Worm (Caenorhabditis elegans) whole organism, L4 larva: ENCODE measurements around the gene egl-38.
A peak's percentile ranks its signal among the peaks of the same experiment; 100 is the strongest.

Source experiments
- F10B5.3 ChIP-seq: sonication (generic microtip); optimal IDR thresholded peaks from 2 replicates; lab custom pipeline; 2016; ENCODE audit warnings: mild to moderate bottlenecking, missing genetic modification characterization, missing compliant biosample characterization
- ZK337.2 ChIP-seq: fragments of 200-800 bp; sonication (Bioruptor generic); IDR thresholded peaks from 2 replicates; pipeline ENCODE4 v1.3.6; 2022; ENCODE audit warnings: missing genetic modification reagents, missing genetic modification characterization, missing compliant biosample characterization
- aly-2 ChIP-seq: sonication (generic microtip); optimal IDR thresholded peaks from 2 replicates; lab custom pipeline; 2018; ENCODE audit warnings: missing biosample characterization, missing genetic modification characterization
- arid-1 ChIP-seq: fragments of 200-800 bp; sonication (Bioruptor generic); conservative IDR thresholded peaks from 2 replicates; pipeline ENCODE4 v1.3.6; 2022; ENCODE audit warnings: missing genetic modification reagents, missing genetic modification characterization, missing compliant biosample characterization
- ceh-20 ChIP-seq: fragments of 200-800 bp; sonication (Bioruptor generic); IDR thresholded peaks from 2 replicates; pipeline ENCODE4 v1.3.6; 2022; ENCODE audit warnings: missing genetic modification reagents, missing genetic modification characterization, missing compliant biosample characterization
- ceh-32 ChIP-seq: sonication (generic microtip); optimal IDR thresholded peaks from 2 replicates; lab custom pipeline; 2016; ENCODE audit warnings: mild to moderate bottlenecking, missing genetic modification characterization, missing compliant biosample characterization; ENCODE audit not compliant: poor library complexity
- ces-1 ChIP-seq: fragments of 150-350 bp; sonication (generic microtip); optimal IDR thresholded peaks from 4 replicates; lab custom pipeline; 2014; ENCODE audit warnings: missing biosample characterization, missing genetic modification reagents, missing genetic modification characterization
- ctbp-1 ChIP-seq: fragments of 200-800 bp; sonication (Bioruptor generic); IDR thresholded peaks from 2 replicates; pipeline ENCODE4 v1.3.6; 2022; ENCODE audit warnings: missing genetic modification reagents, missing genetic modification characterization, missing compliant biosample characterization
- daf-16 ChIP-seq, 3 experiments: sonication (generic microtip); optimal IDR thresholded peaks; 2 replicates each; lab custom pipeline; 2016 to 2017; ENCODE audit warnings: missing genetic modification characterization in 3 of 3, missing genetic modification reagents in 3 of 3, mild to moderate bottlenecking in 2 of 3, missing compliant biosample characterization in 2 of 3, missing biosample characterization in 1 of 3, moderate library complexity in 1 of 3
- duxl-1 ChIP-seq: sonication (generic microtip); optimal IDR thresholded peaks from 2 replicates; lab custom pipeline; 2016; ENCODE audit warnings: mild to moderate bottlenecking, missing genetic modification characterization, moderate library complexity, missing compliant biosample characterization; ENCODE audit not compliant: poor library complexity
- dve-1 ChIP-seq: sonication (generic microtip); optimal IDR thresholded peaks from 2 replicates; lab custom pipeline; 2017; ENCODE audit warnings: antibody characterized with exemption, mild to moderate bottlenecking, missing genetic modification characterization, missing compliant biosample characterization; ENCODE audit not compliant: insufficient read depth
- egl-43 ChIP-seq: fragments of 200-800 bp; sonication (Bioruptor generic); IDR thresholded peaks from 2 replicates; pipeline ENCODE4 v1.3.6; 2022; ENCODE audit warnings: missing genetic modification reagents, missing genetic modification characterization, missing compliant biosample characterization
- hlh-30 ChIP-seq: sonication (generic microtip); optimal IDR thresholded peaks from 2 replicates; lab custom pipeline; 2017; ENCODE audit warnings: antibody characterized with exemption, mild to moderate bottlenecking, missing genetic modification characterization, missing compliant biosample characterization; ENCODE audit not compliant: insufficient read depth
- lim-7 ChIP-seq: fragments of 200-800 bp; sonication (Bioruptor generic); IDR thresholded peaks from 2 replicates; pipeline ENCODE4 v1.3.6; 2022; ENCODE audit warnings: missing genetic modification characterization, missing compliant biosample characterization
- lin-1 ChIP-seq: fragments of 200-800 bp; sonication (Bioruptor generic); IDR thresholded peaks from 2 replicates; pipeline ENCODE4 v1.3.6; 2022; ENCODE audit warnings: missing genetic modification reagents, missing genetic modification characterization, missing compliant biosample characterization
- lin-38 ChIP-seq: fragments of 200-800 bp; sonication (Bioruptor generic); IDR thresholded peaks from 2 replicates; pipeline ENCODE4 v1.3.6; 2022; ENCODE audit warnings: missing genetic modification reagents, missing genetic modification characterization, missing compliant biosample characterization
- lin-39 ChIP-seq: fragments of 150-350 bp; optimal IDR thresholded peaks from 2 replicates; lab custom pipeline; 2014; ENCODE audit warnings: missing biosample characterization, missing genetic modification reagents, missing genetic modification characterization
- mes-2 ChIP-seq: sonication (generic microtip); optimal IDR thresholded peaks from 2 replicates; lab custom pipeline; 2016; ENCODE audit warnings: missing genotype, mild to moderate bottlenecking, missing genetic modification characterization, missing compliant biosample characterization; ENCODE audit not compliant: poor library complexity, severe bottlenecking
- mxl-3 ChIP-seq: fragments of 200-800 bp; sonication (Bioruptor generic); optimal IDR thresholded peaks from 2 replicates; lab custom pipeline; 2018; ENCODE audit warnings: mild to moderate bottlenecking, missing genetic modification characterization, missing compliant biosample characterization
- nhr-25 ChIP-seq: sonication (generic microtip); optimal IDR thresholded peaks from 2 replicates; lab custom pipeline; 2017; ENCODE audit warnings: missing genetic modification characterization, mild to moderate bottlenecking, missing compliant biosample characterization, antibody characterized with exemption, moderate library complexity, borderline replicate concordance; ENCODE audit not compliant: insufficient read depth
- nhr-42 ChIP-seq: fragments of 200-800 bp; sonication (Bioruptor generic); IDR thresholded peaks from 2 replicates; pipeline ENCODE4 v1.3.6; 2022; ENCODE audit warnings: missing genetic modification characterization, missing compliant biosample characterization
- nhr-48 ChIP-seq: sonication (generic microtip); optimal IDR thresholded peaks from 2 replicates; lab custom pipeline; 2016; ENCODE audit warnings: mild to moderate bottlenecking, missing genetic modification characterization, missing compliant biosample characterization
- nhr-76 ChIP-seq: fragments of 150-350 bp; optimal IDR thresholded peaks from 2 replicates; lab custom pipeline; 2014; ENCODE audit warnings: missing biosample characterization, missing genetic modification characterization
- nhr-77 ChIP-seq: fragments of 150-350 bp; optimal IDR thresholded peaks from 2 replicates; lab custom pipeline; 2014; ENCODE audit warnings: missing biosample characterization, missing genetic modification characterization
- php-3 ChIP-seq: fragments of 200-800 bp; sonication (Bioruptor generic); IDR thresholded peaks from 2 replicates; pipeline ENCODE4 v1.3.6; 2022; ENCODE audit warnings: missing genetic modification reagents, missing genetic modification characterization, missing compliant biosample characterization
- rbr-2 ChIP-seq: sonication (generic microtip); optimal IDR thresholded peaks from 2 replicates; lab custom pipeline; 2016; ENCODE audit warnings: missing genotype, missing genetic modification characterization, missing compliant biosample characterization
- saeg-2 ChIP-seq: fragments of 200-800 bp; sonication (Bioruptor generic); IDR thresholded peaks from 2 replicates; pipeline ENCODE4 v1.3.6; 2022; ENCODE audit warnings: missing genetic modification reagents, missing genetic modification characterization, missing compliant biosample characterization
- skn-1 ChIP-seq: fragments of 150-350 bp; optimal IDR thresholded peaks from 2 replicates; lab custom pipeline; 2014; ENCODE audit warnings: missing biosample characterization, missing genetic modification characterization
- spr-3 ChIP-seq: fragments of 200-800 bp; sonication (Bioruptor generic); optimal IDR thresholded peaks from 2 replicates; lab custom pipeline; 2018; ENCODE audit warnings: mild to moderate bottlenecking, missing genetic modification characterization, missing compliant biosample characterization
- unc-130 ChIP-seq: sonication (generic microtip); optimal IDR thresholded peaks from 2 replicates; lab custom pipeline; 2016; ENCODE audit warnings: missing genetic modification reagents, missing genetic modification characterization, missing compliant biosample characterization
- unc-39 ChIP-seq: sonication (generic microtip); optimal IDR thresholded peaks from 2 replicates; lab custom pipeline; 2017; ENCODE audit warnings: missing biosample characterization, missing genetic modification characterization
- unc-62 ChIP-seq, 3 experiments: fragments of 150-350 bp in 1 of 3; sonication (generic microtip); optimal IDR thresholded peaks in 2 of 3; peaks in 1 of 3; 1 replicate in 1 of 3; 2 replicates in 2 of 3; lab custom pipeline; 2014 to 2017; ENCODE audit warnings: missing biosample characterization in 3 of 3, missing genetic modification characterization in 3 of 3, missing genetic modification reagents in 3 of 3, missing genotype in 1 of 3
- zfp-2 ChIP-seq: sonication (generic microtip); optimal IDR thresholded peaks from 2 replicates; lab custom pipeline; 2016; ENCODE audit warnings: mild to moderate bottlenecking, missing genetic modification characterization, missing compliant biosample characterization

egl-38 gene

DNA sequence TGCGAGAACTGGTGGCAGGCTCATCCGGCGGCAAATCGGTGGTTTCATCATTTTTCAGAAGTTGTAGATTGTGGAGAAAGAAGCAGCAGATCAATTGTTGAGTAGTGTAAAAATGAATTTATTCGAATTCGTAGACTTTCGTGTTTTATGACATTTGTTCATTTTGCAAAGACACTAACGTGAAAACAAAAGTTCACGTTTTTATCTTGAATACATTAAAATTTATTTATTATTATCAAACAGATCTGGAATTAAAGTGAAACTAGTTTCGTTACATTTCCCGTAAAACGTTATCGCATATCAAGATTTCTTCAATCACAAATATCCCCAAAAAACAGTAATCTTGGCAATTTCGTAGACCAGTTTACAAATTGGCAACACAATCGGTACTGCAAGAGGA lies 36.6 kb upstream of the egl-38 start, which contains the start of gene T14G10.8:
TSS of gene T14G10.8 (minus strand) at position 101 of the 400 bp plus-strand sequence.
- TF ChIP-seq mxl-3 (GFP tag; lab: Kevin White, UChicago) (no peak), lin-38 (GFP tag; lab: Robert Waterston, UW) (no peak), unc-39 (tag; lab: Kevin White, UChicago) (no peak), nhr-42 (GFP tag; lab: Robert Waterston, UW) (no peak), skn-1 (tag; lab: Kevin White, UChicago) (no peak), duxl-1 (no peak), ceh-20 (GFP tag; lab: Robert Waterston, UW) (no peak), php-3 (GFP tag; lab: Robert Waterston, UW) (no peak), saeg-2 (GFP tag; lab: Robert Waterston, UW) (no peak), mes-2 (no peak), egl-43 (GFP tag; lab: Robert Waterston, UW) (no peak), nhr-77 (tag; lab: Kevin White, UChicago) (no peak), aly-2 (tag; lab: Kevin White, UChicago) (no peak), ZK337.2 (GFP tag; lab: Robert Waterston, UW) (no peak), lin-1 (GFP tag; lab: Robert Waterston, UW) (no peak)

DNA sequence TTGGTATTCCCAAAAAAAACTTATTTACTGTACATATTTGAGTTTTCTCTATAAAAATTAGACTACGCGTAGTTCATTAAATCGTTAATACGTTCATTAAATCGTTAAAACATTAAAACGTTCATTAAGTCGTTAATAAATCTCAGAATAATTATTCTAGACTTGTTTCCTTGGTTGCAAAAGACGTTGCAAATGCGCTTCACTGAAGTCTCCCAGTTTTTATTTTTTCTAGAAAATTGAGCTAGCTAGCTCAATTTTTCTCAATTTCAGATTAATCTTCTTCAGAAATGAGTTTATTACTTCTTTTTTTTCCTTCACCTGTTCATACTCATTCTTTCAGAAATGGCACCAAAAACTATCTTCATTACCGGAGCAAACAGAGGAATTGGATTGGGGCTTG lies 34.6 kb upstream of the egl-38 start:
- TF ChIP-seq unc-62 (GFP tag; optimal IDR thresholded peaks at IDR 0.05 in 1 of 2; lab: Kevin White, UChicago) (peak in 1 of 2 experiments; percentile 9), unc-62 (tag; optimal IDR thresholded peaks at IDR 0.05; lab: Kevin White, UChicago) (no peak), ces-1 (no peak)

DNA sequence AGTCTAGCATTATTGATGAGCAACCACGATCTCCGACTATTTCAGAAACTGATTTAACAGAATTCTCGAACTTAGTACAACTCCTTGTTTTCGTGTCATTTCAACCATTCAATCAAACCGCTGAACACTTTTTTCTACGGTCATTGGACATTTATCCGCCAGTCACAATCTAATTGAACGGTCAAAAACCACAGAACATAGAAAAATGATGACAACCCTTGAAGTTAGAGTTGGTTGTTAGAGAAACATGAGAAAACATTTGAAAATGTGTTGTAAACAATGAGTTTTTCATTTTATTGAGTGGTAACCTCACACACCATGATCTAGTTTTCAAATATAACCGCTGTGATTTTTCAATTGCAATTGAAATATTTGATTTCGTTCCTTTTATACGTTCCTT lies 34.2 kb upstream of the egl-38 start:
- TF ChIP-seq duxl-1 (no peak), daf-16 (GFP tag; optimal IDR thresholded peaks at IDR 0.05; lab: Kevin White, UChicago) (no peak), daf-16 (tag; optimal IDR thresholded peaks at IDR 0.05; lab: Kevin White, UChicago) (peak; percentile 46)

DNA sequence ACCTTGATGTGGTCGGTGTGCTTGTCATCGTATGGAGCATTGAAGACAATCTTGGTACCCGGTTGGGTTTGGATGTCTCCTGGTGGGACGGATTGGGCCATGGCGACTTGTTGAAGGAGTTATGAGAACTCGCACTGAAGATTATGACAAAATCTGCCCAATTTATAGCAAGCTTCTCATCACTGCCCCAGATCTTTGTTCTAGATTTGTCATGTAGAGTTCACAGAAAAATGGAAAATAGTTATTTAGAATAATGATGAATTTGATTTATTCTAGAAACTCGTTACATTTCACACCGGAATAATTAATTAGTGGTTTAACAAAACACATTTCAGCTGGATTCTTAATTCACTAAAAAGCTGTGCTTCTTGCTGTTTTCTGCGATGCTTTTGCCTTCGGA lies 33.3 kb upstream of the egl-38 start, which contains the start of gene msp-38:
TSS of gene msp-38 (minus strand) at position 101 of the 400 bp plus-strand sequence.
- no peak for TF ChIP-seq aly-2 (tag; lab: Kevin White, UChicago)
- no peak for TF ChIP-seq arid-1 (GFP tag; lab: Robert Waterston, UW)
- TF ChIP-seq rbr-2 (tag; lab: Kevin White, UChicago): no peak
- no peak for TF ChIP-seq lim-7 (GFP tag; lab: Robert Waterston, UW)
- no peak for TF ChIP-seq nhr-25 (tag; lab: Kevin White, UChicago)
- no peak for TF ChIP-seq lin-38 (GFP tag; lab: Robert Waterston, UW)
- no peak for TF ChIP-seq ctbp-1 (GFP tag; lab: Robert Waterston, UW)
- TF ChIP-seq unc-39 (tag; lab: Kevin White, UChicago): no peak
- no peak for TF ChIP-seq unc-130 (GFP tag; lab: Kevin White, UChicago)
- TF ChIP-seq nhr-48: no peak
- TF ChIP-seq zfp-2: no peak
- no peak for TF ChIP-seq lin-39 (tag; lab: Kevin White, UChicago)

DNA sequence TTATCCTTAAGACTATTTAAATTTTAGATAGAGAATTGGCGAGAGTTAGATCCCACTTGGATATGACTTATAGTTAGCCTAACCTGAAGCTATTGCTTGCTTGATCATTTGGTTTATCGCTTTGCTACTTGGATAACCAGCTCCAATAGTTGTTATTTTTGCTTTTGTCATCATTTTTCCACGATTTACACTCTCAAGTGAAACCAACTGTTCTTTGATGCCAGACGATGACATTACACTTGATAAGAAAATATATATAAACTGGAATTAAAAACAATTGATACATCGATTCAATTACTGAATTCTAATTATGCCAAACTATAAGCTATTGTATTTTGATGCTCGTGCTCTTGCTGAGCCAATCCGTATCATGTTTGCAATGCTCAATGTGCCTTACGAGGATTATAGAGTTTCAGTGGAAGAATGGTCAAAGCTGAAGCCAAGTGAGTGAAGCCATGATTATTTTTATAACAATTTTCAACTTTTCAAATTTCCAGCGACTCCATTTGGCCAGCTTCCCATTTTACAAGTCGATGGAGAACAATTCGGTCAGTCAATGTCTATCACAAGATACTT lies 31.7 kb upstream of the egl-38 start, which contains the start of the genes gst-2, gst-4 and dhs-12:
TSS of gene gst-2 (minus strand) at position 132 of the 576 bp plus-strand sequence.
TSS of gene gst-4 (plus strand) at position 296 of the 576 bp plus-strand sequence.
TSS of gene dhs-12 (plus strand) at position 526 of the 576 bp plus-strand sequence.
- TF ChIP-seq daf-16 (GFP tag; optimal IDR thresholded peaks at IDR 0.05; lab: Kevin White, UChicago) (no peak), daf-16 (tag; optimal IDR thresholded peaks at IDR 0.05; lab: Kevin White, UChicago) (peak; percentile 59), nhr-76 (tag; lab: Kevin White, UChicago) (no peak), spr-3 (GFP tag; lab: Kevin White, UChicago) (no peak), dve-1 (tag; lab: Kevin White, UChicago) (peak; percentile 9), hlh-30 (tag; lab: Kevin White, UChicago) (no peak), arid-1 (GFP tag; lab: Robert Waterston, UW) (no peak), ceh-32 (no peak), F10B5.3 (tag; lab: Kevin White, UChicago) (no peak)
